Worm (Caenorhabditis elegans): ENCODE results near the gene K07H8.11.
A peak's percentile ranks its signal among the peaks of the same experiment; 100 is the strongest.

Gene K07H8.11

ce11 chrIV:8229523-8229922 is 45.6 kb downstream of the K07H8.11 start (continued):
- TF ChIP-seq ztf-22 (GFP tag; optimal IDR thresholded peaks at IDR 0.05) = peak; percentile 30
- TF ChIP-seq zim-3 (tag; optimal IDR thresholded peaks at IDR 0.05) = no peak
- TF ChIP-seq Y67H2A.10 (GFP tag; conservative IDR thresholded peaks at IDR 0.05) = no peak
- TF ChIP-seq F49E8.2 (tag; optimal IDR thresholded peaks at IDR 0.05; ENCODE audit: insufficient read depth) = no peak
- TF ChIP-seq bed-2 (GFP tag; IDR thresholded peaks at IDR 0.05) = no peak
- TF ChIP-seq fkh-3 (tag; optimal IDR thresholded peaks at IDR 0.05) = no peak
- TF ChIP-seq snpc-1.1 (tag; optimal IDR thresholded peaks at IDR 0.05; ENCODE audit: insufficient read depth) = no peak
- no peak for TF ChIP-seq ZK185.1 (tag; optimal IDR thresholded peaks at IDR 0.05; ENCODE audit: poor library complexity, severe bottlenecking)
- no peak for TF ChIP-seq mxl-1 (tag; optimal IDR thresholded peaks at IDR 0.05)
- no peak for TF ChIP-seq Y79H2A.3 (GFP tag; conservative IDR thresholded peaks at IDR 0.05)
- TF ChIP-seq madf-10 (tag; optimal IDR thresholded peaks at IDR 0.05) = peak; percentile 15
- TF ChIP-seq ceh-58 (GFP tag; IDR thresholded peaks at IDR 0.05) = no peak
- TF ChIP-seq atf-7 (tag; optimal IDR thresholded peaks at IDR 0.05) = peak; percentile 83
- no peak for TF ChIP-seq rpc-1 (optimal IDR thresholded peaks at IDR 0.05)
- TF ChIP-seq rpc-1 (tag; optimal IDR thresholded peaks at IDR 0.05) = no peak
- TF ChIP-seq egl-44 (GFP tag; IDR thresholded peaks at IDR 0.05) = no peak
- no peak for TF ChIP-seq attf-3 (GFP tag; conservative IDR thresholded peaks at IDR 0.05)
- no peak for TF ChIP-seq chd-7 (tag; optimal IDR thresholded peaks at IDR 0.05)
- no peak for TF ChIP-seq nhr-27 (tag; optimal IDR thresholded peaks at IDR 0.05)
- TF ChIP-seq dpff-1 (tag; optimal IDR thresholded peaks at IDR 0.05) = no peak
- TF ChIP-seq lsy-27 (tag; optimal IDR thresholded peaks at IDR 0.05; ENCODE audit: borderline replicate concordance, insufficient read depth) = no peak
- TF ChIP-seq cebp-2 (GFP tag; IDR thresholded peaks at IDR 0.05) = no peak
- TF ChIP-seq mcd-1 (GFP tag; IDR thresholded peaks at IDR 0.05) = peak; percentile 45
- TF ChIP-seq F39B2.1 (GFP tag; IDR thresholded peaks at IDR 0.05) = no peak
- TF ChIP-seq hlh-12 (tag; optimal IDR thresholded peaks at IDR 0.05) = no peak
- peak; percentile 9 for TF ChIP-seq tbp1 (GFP tag; optimal IDR thresholded peaks at IDR 0.05)
- TF ChIP-seq Y95B8A.8 (GFP tag; IDR thresholded peaks at IDR 0.05) = no peak
- no peak for TF ChIP-seq cebp-1 (GFP tag; IDR thresholded peaks at IDR 0.05)
- peak; percentile 61 for TF ChIP-seq cebp-1 (tag; optimal IDR thresholded peaks at IDR 0.05)
- TF ChIP-seq dox-1 (GFP tag; IDR thresholded peaks at IDR 0.05) = peak; percentile 60
- no peak for TF ChIP-seq unc-62 (GFP tag; optimal IDR thresholded peaks at IDR 0.05)
- TF ChIP-seq mel-28 (tag; optimal IDR thresholded peaks at IDR 0.05; ENCODE audit: borderline replicate concordance) = no peak
- TF ChIP-seq ceh-27 (GFP tag; optimal IDR thresholded peaks at IDR 0.05) = no peak
- no peak for TF ChIP-seq rcor-1 (GFP tag; IDR thresholded peaks at IDR 0.05)
- TF ChIP-seq ama-1 (optimal IDR thresholded peaks at IDR 0.05) = no peak
- TF ChIP-seq ama-1 (GFP tag; optimal IDR thresholded peaks at IDR 0.05) = no peak
- no peak for TF ChIP-seq unc-130 (GFP tag; optimal IDR thresholded peaks at IDR 0.05)
- TF ChIP-seq nfya-1 (tag; optimal IDR thresholded peaks at IDR 0.05; ENCODE audit: borderline replicate concordance, insufficient read depth) = no peak
- TF ChIP-seq Y53F4B.3 (GFP tag; IDR thresholded peaks at IDR 0.05) = no peak
- TF ChIP-seq lin-54 (GFP tag; optimal IDR thresholded peaks at IDR 0.05) = peak; percentile 17
- TF ChIP-seq lsl-1 (GFP tag; optimal IDR thresholded peaks at IDR 0.05) = no peak
- no peak for TF ChIP-seq B0261.1 (tag; optimal IDR thresholded peaks at IDR 0.05)
- no peak for TF ChIP-seq F33H1.4 (GFP tag; IDR thresholded peaks at IDR 0.05)
- no peak for TF ChIP-seq lin-35 (GFP tag; optimal IDR thresholded peaks at IDR 0.05)
- TF ChIP-seq B0336.3 (GFP tag; IDR thresholded peaks at IDR 0.05) = peak; percentile 66
- TF ChIP-seq madf-8 (GFP tag; conservative IDR thresholded peaks at IDR 0.05) = no peak
- TF ChIP-seq C17E4.6 (GFP tag; IDR thresholded peaks at IDR 0.05) = no peak
- no peak for TF ChIP-seq ekl-4 (GFP tag; IDR thresholded peaks at IDR 0.05)

Data from whole organism, young adult.